Worm (Caenorhabditis elegans): ENCODE results near the gene glb-3.

- no peak for TF ChIP-seq nhr-237 (tag; optimal IDR thresholded peaks at IDR 0.05)
- TF ChIP-seq tbx-2 (tag; optimal IDR thresholded peaks at IDR 0.05): no peak
- TF ChIP-seq alr-1 (tag; optimal IDR thresholded peaks at IDR 0.05; ENCODE audit: borderline replicate concordance): no peak
- no peak for TF ChIP-seq egl-27 (tag; optimal IDR thresholded peaks at IDR 0.05)
- TF ChIP-seq vab-15 (tag; optimal IDR thresholded peaks at IDR 0.05): no peak
- TF ChIP-seq lin-39 (tag; optimal IDR thresholded peaks at IDR 0.05): no peak
- TF ChIP-seq nhr-11 (tag; optimal IDR thresholded peaks at IDR 0.05): no peak
- TF ChIP-seq swsn-7 (tag; optimal IDR thresholded peaks at IDR 0.05): no peak
- TF ChIP-seq unc-86 (tag; optimal IDR thresholded peaks at IDR 0.05): no peak
- no peak for TF ChIP-seq lin-35 (GFP tag; optimal IDR thresholded peaks at IDR 0.05)
Measured at ce11 chrV:11098599-11098998, 35.8 kb upstream of the glb-3 start, which contains the start of gene cdkl-1.

Measured in whole organism, L1 larva.